Worm (Caenorhabditis elegans) whole organism, L3 larva: Measurements from ENCODE around the gene kgb-1.

Source experiments
- R02D3.7 ChIP-seq: fragments of 150-350 bp; optimal IDR thresholded peaks from 2 replicates; lab custom pipeline; 2014; ENCODE audit warnings: missing biosample characterization, missing genetic modification characterization
- ZK546.5 ChIP-seq: sonication (generic microtip); optimal IDR thresholded peaks from 2 replicates; lab custom pipeline; 2017; ENCODE audit warnings: missing biosample characterization, missing genetic modification characterization
- aly-2 ChIP-seq: fragments of 150-350 bp; optimal IDR thresholded peaks from 2 replicates; lab custom pipeline; 2014; ENCODE audit warnings: missing biosample characterization, missing genetic modification characterization
- ama-1 ChIP-seq: fragments of 150-350 bp; optimal IDR thresholded peaks from 2 replicates; lab custom pipeline; 2018
- ceh-16 ChIP-seq: sonication (generic microtip); optimal IDR thresholded peaks from 2 replicates; lab custom pipeline; 2017; ENCODE audit warnings: missing biosample characterization, missing genetic modification characterization
- ceh-28 ChIP-seq: fragments of 150-350 bp; optimal IDR thresholded peaks from 2 replicates; lab custom pipeline; 2014; ENCODE audit warnings: missing biosample characterization, missing genetic modification reagents, missing genetic modification characterization
- ceh-82 ChIP-seq: fragments of 150-350 bp; optimal IDR thresholded peaks from 2 replicates; lab custom pipeline; 2014; ENCODE audit warnings: missing biosample characterization, missing genetic modification characterization
- ceh-9 ChIP-seq: sonication (generic microtip); optimal IDR thresholded peaks from 2 replicates; lab custom pipeline; 2018; ENCODE audit warnings: missing biosample characterization, missing genetic modification characterization
- egl-27 ChIP-seq: sonication (generic microtip); optimal IDR thresholded peaks from 4 replicates; lab custom pipeline; 2017; ENCODE audit warnings: missing biosample characterization, missing genetic modification reagents, missing genetic modification characterization
- egl-5 ChIP-seq: fragments of 150-350 bp; optimal IDR thresholded peaks from 2 replicates; lab custom pipeline; 2017; ENCODE audit warnings: missing biosample characterization, missing genetic modification reagents, missing genetic modification characterization, inconsistent platforms
- elt-1 ChIP-seq: fragments of 150-350 bp; optimal IDR thresholded peaks from 2 replicates; lab custom pipeline; 2014; ENCODE audit warnings: missing biosample characterization, missing genetic modification characterization
- elt-2 ChIP-seq: sonication (generic microtip); optimal IDR thresholded peaks from 2 replicates; lab custom pipeline; 2016; ENCODE audit warnings: missing genetic modification reagents, mild to moderate bottlenecking, missing genetic modification characterization, missing compliant biosample characterization
- elt-3 ChIP-seq, 3 experiments: fragments of 150-350 bp in 1 of 3; sonication (generic microtip) in 2 of 3; optimal IDR thresholded peaks; 2 replicates in 2 of 3; 4 replicates in 1 of 3; lab custom pipeline; 2014 to 2017; ENCODE audit warnings: missing biosample characterization in 3 of 3, missing genetic modification characterization in 3 of 3
- eor-1 ChIP-seq, 2 experiments: fragments of 150-350 bp; optimal IDR thresholded peaks; 2 replicates each; lab custom pipeline; 2014 to 2018; ENCODE audit warnings: missing biosample characterization in 2 of 2, missing genetic modification characterization in 2 of 2
- fkh-10 ChIP-seq: sonication (generic microtip); optimal IDR thresholded peaks from 2 replicates; lab custom pipeline; 2017; ENCODE audit warnings: missing biosample characterization, missing genetic modification reagents, missing genetic modification characterization
- fkh-2 ChIP-seq: fragments of 150-350 bp; optimal IDR thresholded peaks from 2 replicates; lab custom pipeline; 2014; ENCODE audit warnings: missing biosample characterization, missing genetic modification reagents, missing genetic modification characterization
- fos-1 ChIP-seq: fragments of 150-350 bp; optimal IDR thresholded peaks from 2 replicates; lab custom pipeline; 2014; ENCODE audit warnings: missing biosample characterization, missing genetic modification characterization
- hmg-11 ChIP-seq: sonication (generic microtip); optimal IDR thresholded peaks from 2 replicates; lab custom pipeline; 2016; ENCODE audit warnings: missing genetic modification characterization, missing compliant biosample characterization
- jun-1 ChIP-seq: fragments of 150-350 bp; optimal IDR thresholded peaks from 2 replicates; lab custom pipeline; 2014; ENCODE audit warnings: missing biosample characterization, missing genetic modification reagents, missing genetic modification characterization
- lin-15B ChIP-seq: fragments of 150-350 bp; optimal IDR thresholded peaks from 2 replicates; lab custom pipeline; 2014; ENCODE audit warnings: missing biosample characterization, missing genetic modification characterization
- lin-39 ChIP-seq: fragments of 150-350 bp; optimal IDR thresholded peaks from 2 replicates; lab custom pipeline; 2018; ENCODE audit warnings: missing biosample characterization, missing genetic modification reagents, missing genetic modification characterization
- lsy-12 ChIP-seq: sonication (generic microtip); optimal IDR thresholded peaks from 2 replicates; lab custom pipeline; 2016; ENCODE audit warnings: mild to moderate bottlenecking, missing genetic modification characterization, missing compliant biosample characterization
- mdl-1 ChIP-seq: fragments of 150-350 bp; optimal IDR thresholded peaks from 2 replicates; lab custom pipeline; 2014; ENCODE audit warnings: missing biosample characterization, missing genetic modification characterization
- nfya-1 ChIP-seq: sonication (generic microtip); optimal IDR thresholded peaks from 2 replicates; lab custom pipeline; 2017; ENCODE audit warnings: missing genetic modification characterization, mild to moderate bottlenecking, missing compliant biosample characterization, antibody characterized with exemption, moderate library complexity; ENCODE audit not compliant: insufficient read depth
- nhr-11 ChIP-seq: fragments of 150-350 bp; optimal IDR thresholded peaks from 2 replicates; lab custom pipeline; 2014; ENCODE audit warnings: missing biosample characterization, missing genetic modification characterization
- nhr-12 ChIP-seq: fragments of 150-350 bp; optimal IDR thresholded peaks from 2 replicates; lab custom pipeline; 2014; ENCODE audit warnings: missing biosample characterization, missing genetic modification characterization
- nhr-23 ChIP-seq: fragments of 150-350 bp; optimal IDR thresholded peaks from 2 replicates; lab custom pipeline; 2014; ENCODE audit warnings: missing biosample characterization, missing genetic modification reagents, missing genetic modification characterization
- nhr-237 ChIP-seq: fragments of 150-350 bp; optimal IDR thresholded peaks from 2 replicates; lab custom pipeline; 2014; ENCODE audit warnings: missing biosample characterization, missing genetic modification characterization
- nhr-25 ChIP-seq: sonication (generic microtip); optimal IDR thresholded peaks from 2 replicates; lab custom pipeline; 2017; ENCODE audit warnings: missing biosample characterization, missing genetic modification characterization
- nhr-28 ChIP-seq: fragments of 150-350 bp; optimal IDR thresholded peaks from 2 replicates; lab custom pipeline; 2014; ENCODE audit warnings: missing biosample characterization, missing genetic modification characterization
- nhr-67 ChIP-seq: fragments of 150-350 bp; optimal IDR thresholded peaks from 2 replicates; lab custom pipeline; 2014; ENCODE audit warnings: missing biosample characterization, missing genetic modification characterization
- nhr-76 ChIP-seq: fragments of 150-350 bp; sonication (generic microtip); optimal IDR thresholded peaks from 5 replicates; lab custom pipeline; 2014; ENCODE audit warnings: missing biosample characterization, missing genetic modification characterization
- nhr-77 ChIP-seq: fragments of 150-350 bp; optimal IDR thresholded peaks from 2 replicates; lab custom pipeline; 2014; ENCODE audit warnings: missing biosample characterization, missing genetic modification characterization
- pha-4 ChIP-seq: fragments of 150-350 bp; optimal IDR thresholded peaks from 2 replicates; lab custom pipeline; 2014; ENCODE audit warnings: missing biosample characterization, missing genetic modification reagents, missing genetic modification characterization
- sea-2 ChIP-seq: fragments of 150-350 bp; sonication (generic microtip); optimal IDR thresholded peaks from 4 replicates; lab custom pipeline; 2014; ENCODE audit warnings: missing biosample characterization, missing genetic modification reagents, missing genetic modification characterization
- snpc-4 ChIP-seq: fragments of 150-350 bp; optimal IDR thresholded peaks from 2 replicates; lab custom pipeline; 2014; ENCODE audit warnings: missing biosample characterization, missing genetic modification characterization
- tbx-2 ChIP-seq: sonication (generic microtip); optimal IDR thresholded peaks from 2 replicates; lab custom pipeline; 2016; ENCODE audit warnings: mild to moderate bottlenecking, missing genetic modification characterization, missing compliant biosample characterization
- unc-39 ChIP-seq: sonication (generic microtip); optimal IDR thresholded peaks from 4 replicates; lab custom pipeline; 2017; ENCODE audit warnings: missing biosample characterization, missing genetic modification characterization
- unc-62 ChIP-seq: fragments of 150-350 bp; sonication (generic microtip); optimal IDR thresholded peaks from 4 replicates; lab custom pipeline; 2014; ENCODE audit warnings: missing biosample characterization, missing genetic modification reagents, missing genetic modification characterization
- ztf-11 ChIP-seq: fragments of 150-350 bp; optimal IDR thresholded peaks from 2 replicates; lab custom pipeline; 2014; ENCODE audit warnings: missing biosample characterization, missing genetic modification characterization

The kgb-1 gene

DNA sequence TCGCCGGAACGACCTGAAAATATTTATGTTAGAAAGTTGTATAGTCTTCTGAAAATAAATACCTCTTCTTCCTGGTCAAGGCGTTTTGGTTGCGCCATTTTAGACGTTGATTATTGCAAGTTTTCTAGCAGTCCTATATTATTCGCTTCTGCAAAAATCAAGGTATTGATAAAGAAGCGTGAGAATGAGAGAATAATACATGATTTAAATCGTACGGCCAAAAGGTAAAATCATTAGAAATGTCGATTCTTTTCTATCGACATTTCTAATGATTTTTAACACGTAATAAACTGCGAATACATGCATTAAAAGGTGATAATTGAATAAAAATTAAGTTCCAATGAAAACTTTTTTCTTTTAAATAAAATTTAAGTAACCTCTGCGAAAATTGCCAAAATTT is 33.9 kb downstream of the kgb-1 start, which contains the start of gene fln-1:
TSS of gene fln-1 (minus strand) at position 101 of the 400 bp plus-strand sequence.
- no peak for TF ChIP-seq lsy-12 (tag; lab: Kevin White, UChicago)
- TF ChIP-seq fos-1: no peak
- no peak for TF ChIP-seq elt-1 (tag; lab: Kevin White, UChicago)
- TF ChIP-seq nhr-23 (tag; lab: Kevin White, UChicago): no peak
- TF ChIP-seq aly-2 (tag; lab: Kevin White, UChicago): no peak
- no peak for TF ChIP-seq jun-1 (tag; lab: Kevin White, UChicago)
- no peak for TF ChIP-seq nhr-28 (tag; lab: Kevin White, UChicago)
- TF ChIP-seq nhr-76 (tag; lab: Kevin White, UChicago): no peak
- no peak for TF ChIP-seq pha-4 (tag; lab: Kevin White, UChicago)
- no peak for TF ChIP-seq nfya-1
- TF ChIP-seq ceh-16 (tag; lab: Kevin White, UChicago): no peak
- TF ChIP-seq ceh-9 (tag; lab: Kevin White, UChicago): no peak
- no peak for TF ChIP-seq ZK546.5 (tag; lab: Kevin White, UChicago)
- no peak for TF ChIP-seq nhr-25
- no peak for TF ChIP-seq egl-27 (tag; lab: Kevin White, UChicago)

ce11 chrIV:373963-374362 is 35.9 kb downstream of the kgb-1 start:
- TF ChIP-seq unc-39 (tag; lab: Kevin White, UChicago) (no peak), unc-62 (no peak), nhr-237 (no peak), elt-1 (tag; lab: Kevin White, UChicago) (no peak), sea-2 (GFP tag; lab: Kevin White, UChicago) (no peak), nhr-67 (tag; lab: Kevin White, UChicago) (no peak), ama-1 (lab: Kevin White, UChicago) (no peak), ceh-82 (tag; lab: Kevin White, UChicago) (no peak), nhr-77 (tag; lab: Kevin White, UChicago) (no peak), lin-15B (no peak), nhr-28 (tag; lab: Kevin White, UChicago) (no peak), eor-1 (tag; optimal IDR thresholded peaks at IDR 0.05; lab: Kevin White, UChicago) (no peak), R02D3.7 (tag; lab: Kevin White, UChicago) (no peak), ZK546.5 (tag; lab: Kevin White, UChicago) (no peak), nfya-1 (no peak)

DNA sequence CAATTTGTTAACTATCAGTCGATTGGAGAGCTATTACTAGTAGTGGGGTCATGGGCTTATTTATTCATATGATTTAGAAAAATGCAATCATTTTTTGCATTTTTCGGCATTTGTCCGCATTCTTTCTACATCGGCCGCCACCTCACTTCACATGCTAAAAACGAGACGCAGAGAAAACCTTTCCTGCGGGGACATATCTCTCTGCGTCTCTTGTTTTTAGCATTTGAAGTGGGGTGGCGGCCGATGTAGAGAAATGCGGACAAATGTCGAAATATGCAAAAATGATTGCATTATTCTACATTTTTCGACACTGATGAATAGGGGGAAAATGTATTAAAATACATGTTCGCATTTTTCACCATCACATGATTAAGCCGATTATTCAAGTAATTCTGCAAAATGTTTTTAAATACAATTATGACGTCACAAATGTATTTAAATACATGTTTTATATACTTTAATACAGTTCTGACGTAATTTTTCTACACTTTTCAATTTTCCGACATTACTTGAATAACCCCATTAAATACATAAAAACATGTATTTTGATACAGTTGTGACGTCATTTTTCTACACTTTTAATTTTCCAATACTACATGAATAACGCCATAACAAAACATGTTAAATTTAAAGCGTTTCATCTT is 37.6 kb downstream of the kgb-1 start:
- TF ChIP-seq ama-1 (lab: Kevin White, UChicago): no peak
- peak; percentile 39 for TF ChIP-seq egl-5 (tag; lab: Kevin White, UChicago)
- no peak for TF ChIP-seq fos-1
- TF ChIP-seq lin-15B: peak; percentile 34
- TF ChIP-seq nhr-28 (tag; lab: Kevin White, UChicago): no peak

DNA sequence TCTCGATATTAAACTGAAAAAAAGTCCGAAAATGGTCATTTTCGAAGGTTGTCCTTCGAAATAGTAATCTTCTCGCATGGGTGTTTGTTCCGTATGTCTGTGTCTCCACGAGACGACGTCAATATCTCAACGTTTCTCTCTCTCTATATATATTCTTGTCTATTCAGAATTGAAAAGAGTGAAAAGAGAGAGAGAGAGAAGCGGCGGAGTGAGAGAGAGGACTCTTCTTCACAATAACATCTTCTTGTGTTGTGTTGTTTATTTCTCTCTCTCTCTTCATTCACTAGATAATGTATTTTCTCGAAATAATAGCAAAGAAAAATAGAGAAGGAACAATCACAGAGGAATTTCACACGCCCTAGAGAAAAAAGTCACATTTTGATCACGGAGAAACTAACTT is 43.4 kb downstream of the kgb-1 start:
- TF ChIP-seq nhr-23 (tag; lab: Kevin White, UChicago) (peak; percentile 42), ceh-82 (tag; lab: Kevin White, UChicago) (no peak), mdl-1 (no peak), unc-62 (no peak), nhr-67 (tag; lab: Kevin White, UChicago) (no peak), elt-1 (tag; lab: Kevin White, UChicago) (no peak), nhr-25 (peak; percentile 48), tbx-2 (no peak), ztf-11 (no peak), ceh-9 (tag; lab: Kevin White, UChicago) (no peak), snpc-4 (tag; lab: Kevin White, UChicago) (no peak), lin-15B (peak; percentile 6), egl-27 (tag; lab: Kevin White, UChicago) (no peak), nhr-11 (no peak), fkh-2 (tag; lab: Kevin White, UChicago) (no peak), nhr-76 (tag; lab: Kevin White, UChicago) (no peak), jun-1 (tag; lab: Kevin White, UChicago) (no peak), egl-5 (tag; lab: Kevin White, UChicago) (peak; percentile 39), fkh-10 (GFP tag; lab: Kevin White, UChicago) (peak; percentile 17), nhr-12 (no peak), elt-2 (tag; lab: Kevin White, UChicago) (no peak), aly-2 (tag; lab: Kevin White, UChicago) (no peak), lin-39 (peak; percentile 8), fos-1 (no peak), R02D3.7 (tag; lab: Kevin White, UChicago) (no peak), ceh-28 (tag; lab: Kevin White, UChicago) (no peak), nhr-77 (tag; lab: Kevin White, UChicago) (no peak), elt-3 (tag; optimal IDR thresholded peaks at IDR 0.05; lab: Kevin White, UChicago) (no peak), lsy-12 (tag; lab: Kevin White, UChicago) (no peak), sea-2 (GFP tag; lab: Kevin White, UChicago) (no peak), nfya-1 (peak; percentile 37), hmg-11 (tag; lab: Kevin White, UChicago) (peak; percentile 45)
